Fruit fly (Drosophila melanogaster) whole organism, larva: Measurements from ENCODE around the gene Rsph9.

ENCODE experiments used
- noc ChIP-seq: fragments of 200-800 bp; sonication (Bioruptor generic); optimal IDR thresholded peaks from 3 replicates; lab custom pipeline; 2019; ENCODE audit warnings: missing biosample characterization, mild to moderate bottlenecking, missing genetic modification characterization, moderate library complexity

The Rsph9 gene

DNA sequence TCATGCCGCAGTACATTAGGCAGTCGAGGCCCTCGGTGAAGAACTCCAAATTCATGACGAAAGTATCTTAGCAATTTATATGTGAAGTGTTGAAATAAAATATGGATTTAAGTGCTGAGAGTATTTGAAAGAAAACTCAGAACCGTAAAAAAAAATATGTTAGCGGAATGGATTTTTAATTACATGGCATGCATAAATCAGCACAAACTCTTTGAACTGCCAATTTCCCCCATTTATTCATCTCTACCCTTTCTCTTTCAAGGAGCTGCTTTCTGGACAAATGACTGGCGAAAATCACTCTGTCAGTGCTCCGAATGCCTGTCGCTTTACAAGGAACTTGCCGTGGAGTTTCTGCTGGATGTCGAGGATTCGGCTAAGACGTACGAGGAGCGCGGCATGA lies at the start of gene Rsph9:
TSS of gene Rsph9 (minus strand) at position 101 of the 400 bp plus-strand sequence.
- TF ChIP-seq noc (tag; lab: Kevin White, UChicago), result no peak

DNA sequence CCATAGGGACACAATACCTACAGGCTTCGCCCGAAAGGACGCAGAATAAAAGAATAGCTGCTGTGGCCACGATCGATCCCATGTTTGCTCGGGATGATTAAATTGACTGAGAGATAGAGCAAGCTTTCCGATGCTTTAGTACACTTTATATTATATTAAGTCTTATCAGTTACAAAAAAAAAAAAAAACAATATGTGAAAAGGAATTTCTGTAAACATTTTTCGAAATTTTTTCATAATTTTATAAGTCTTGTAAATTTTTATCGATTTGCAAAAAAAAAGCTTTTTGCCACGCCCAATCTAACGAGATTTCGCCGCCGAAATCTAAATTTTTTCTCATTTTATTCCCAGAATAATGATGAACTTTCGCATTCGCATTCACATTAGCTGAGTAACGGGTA lies 45.5 kb upstream of the Rsph9 start, which contains the start of gene CG18563:
TSS of gene CG18563 (minus strand) at position 101 of the 400 bp plus-strand sequence.
- TF ChIP-seq noc (tag; lab: Kevin White, UChicago), result no peak

DNA sequence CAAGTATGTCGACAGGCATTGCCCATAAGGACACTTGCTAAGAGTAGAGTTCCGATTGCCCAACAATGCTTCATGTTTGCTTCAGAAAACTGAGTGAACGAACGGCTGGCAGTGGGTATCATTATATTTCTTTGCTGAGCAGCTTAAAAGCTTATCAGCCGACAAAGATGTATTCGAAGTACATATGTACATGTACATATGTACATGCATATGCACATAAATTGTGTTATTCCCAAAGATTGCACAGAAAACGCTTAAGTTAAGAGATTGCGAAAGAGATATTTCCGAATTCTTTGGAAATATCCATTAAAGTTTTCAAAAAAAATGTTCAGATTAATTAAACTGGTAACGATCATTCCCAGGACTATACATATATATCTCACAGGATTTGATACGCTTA lies 43.4 kb upstream of the Rsph9 start, which contains the start of gene SPH93:
TSS of gene SPH93 (minus strand) at position 101 of the 400 bp plus-strand sequence.
- no peak for TF ChIP-seq noc (tag; lab: Kevin White, UChicago)

DNA sequence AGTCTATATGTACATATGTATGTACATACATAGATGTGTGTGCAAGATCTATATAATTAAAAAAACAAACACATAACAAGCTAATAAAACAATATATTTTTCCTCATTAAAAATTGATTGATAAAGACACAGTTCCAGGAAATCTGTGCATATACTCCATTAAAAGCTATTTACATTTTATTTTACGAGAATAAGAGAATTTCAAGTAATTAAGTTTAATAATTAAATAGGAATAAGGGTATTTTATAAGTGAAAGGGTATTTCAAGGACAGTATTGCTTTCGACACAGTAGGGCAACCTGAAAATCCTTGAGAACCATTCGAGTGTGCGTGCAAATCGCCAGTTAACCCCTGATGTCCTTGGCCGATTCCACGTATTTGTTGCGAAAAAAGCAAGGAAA lies 40.2 kb upstream of the Rsph9 start, which contains the start of gene CG5050:
TSS of gene CG5050 (plus strand) at position 301 of the 400 bp plus-strand sequence.
- no peak for TF ChIP-seq noc (tag; lab: Kevin White, UChicago)

DNA sequence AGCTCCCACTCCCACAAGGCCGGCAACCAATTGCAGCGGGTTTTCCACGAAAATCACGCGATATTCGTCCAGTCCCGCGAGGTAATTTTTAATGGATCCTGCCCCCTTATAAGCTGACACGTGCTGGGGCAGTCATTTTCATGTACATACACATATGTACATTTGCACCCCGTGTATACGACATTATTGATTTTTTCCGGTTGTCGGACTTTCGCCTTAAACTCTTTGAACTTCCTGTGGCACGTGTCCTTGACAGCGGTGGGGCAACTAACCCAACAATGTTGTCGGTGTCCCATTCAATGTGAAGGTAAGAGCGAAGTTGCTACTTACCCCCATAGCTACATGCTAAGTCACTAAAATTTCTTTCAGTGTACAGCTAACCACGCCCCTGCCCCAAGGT lies 39.7 kb upstream of the Rsph9 start:
- TF ChIP-seq noc (tag; lab: Kevin White, UChicago), result no peak

DNA sequence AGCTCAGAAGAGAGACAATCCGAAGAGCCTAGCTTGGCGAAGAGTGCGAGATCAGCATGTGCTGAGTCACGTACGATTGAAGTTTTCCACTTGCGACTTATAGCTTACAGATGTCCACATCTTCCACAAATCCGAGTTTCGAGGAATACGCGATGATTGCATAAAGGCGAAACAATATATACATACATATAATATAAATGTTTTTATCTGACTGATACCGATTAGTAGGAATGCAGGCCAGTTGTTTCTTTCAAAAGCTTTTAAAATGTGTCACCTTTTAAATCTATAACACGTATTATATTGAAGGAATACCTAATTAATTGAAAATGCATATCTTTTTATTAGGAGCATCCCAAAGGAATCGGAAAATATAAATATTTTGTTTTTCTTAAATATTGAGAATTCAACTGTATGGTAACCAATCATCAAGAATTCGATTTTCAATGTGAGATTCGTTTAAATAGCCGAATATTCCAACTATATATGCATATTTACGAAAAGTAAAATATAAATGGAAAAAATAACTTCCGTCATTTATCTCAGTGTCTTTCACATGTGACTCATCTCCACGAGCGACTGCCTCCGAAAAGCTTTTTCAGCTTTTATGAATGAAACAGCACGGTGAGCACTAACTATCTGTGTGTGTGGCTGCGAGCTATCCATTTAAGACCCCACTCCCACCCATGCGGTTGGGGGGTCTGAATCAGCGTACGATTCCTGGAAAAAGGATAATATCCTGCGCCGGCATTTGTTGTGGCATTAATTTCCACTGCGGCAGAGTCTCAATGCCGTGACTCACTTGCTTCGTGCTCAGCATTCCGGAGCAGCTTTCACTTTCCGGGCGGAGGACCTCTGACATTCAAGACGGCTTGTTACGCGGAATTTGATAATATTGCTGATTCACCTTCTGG lies 38.3 kb upstream of the Rsph9 start:
- TF ChIP-seq noc (tag; lab: Kevin White, UChicago), result peak; percentile 84

DNA sequence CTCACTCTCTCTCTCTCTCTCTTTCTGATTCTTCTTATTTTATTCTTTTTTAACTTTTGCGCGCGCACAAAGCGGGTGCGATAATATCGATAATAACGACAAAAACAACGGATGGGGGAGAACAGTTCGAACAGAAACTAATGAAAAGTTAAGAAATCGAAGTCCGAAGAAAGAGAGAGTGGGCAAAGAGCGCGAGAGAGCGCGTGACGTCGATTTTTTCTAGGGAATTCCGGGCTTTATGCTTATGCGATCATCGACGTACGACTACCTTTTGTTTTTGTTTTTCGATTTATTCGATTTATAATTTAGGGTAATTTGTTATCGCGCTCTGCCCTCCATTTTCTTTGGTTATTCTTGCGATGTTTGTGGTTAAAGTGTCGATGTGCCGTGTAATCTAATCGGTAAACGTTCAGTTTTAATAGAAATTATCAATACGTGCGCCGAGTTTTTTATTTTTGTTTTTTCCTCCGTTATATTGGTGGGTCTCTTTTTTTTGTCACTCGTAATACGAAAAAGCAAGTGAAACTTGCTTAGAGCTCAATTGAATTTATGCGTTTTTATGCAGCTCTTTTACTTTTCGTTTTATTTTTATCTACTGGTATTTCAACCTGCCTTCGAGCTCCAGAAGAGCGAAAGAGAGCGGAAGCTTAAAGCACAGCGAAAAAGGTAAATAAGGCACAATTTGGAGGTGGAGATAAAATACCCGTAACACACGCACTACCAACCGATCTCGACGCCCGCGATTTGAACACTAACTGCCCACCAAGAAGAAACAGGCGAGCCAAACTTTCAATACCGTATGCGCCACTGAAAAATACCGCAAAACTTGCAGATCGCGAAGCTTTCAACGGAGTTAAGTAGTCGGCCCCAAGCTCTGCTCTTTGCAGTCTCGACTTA lies 37.4 kb upstream of the Rsph9 start, which contains the start of gene dl:
TSS of gene dl (minus strand) at position 757 of the 897 bp plus-strand sequence.
- TF ChIP-seq noc (tag; lab: Kevin White, UChicago), result peak; percentile 16

DNA sequence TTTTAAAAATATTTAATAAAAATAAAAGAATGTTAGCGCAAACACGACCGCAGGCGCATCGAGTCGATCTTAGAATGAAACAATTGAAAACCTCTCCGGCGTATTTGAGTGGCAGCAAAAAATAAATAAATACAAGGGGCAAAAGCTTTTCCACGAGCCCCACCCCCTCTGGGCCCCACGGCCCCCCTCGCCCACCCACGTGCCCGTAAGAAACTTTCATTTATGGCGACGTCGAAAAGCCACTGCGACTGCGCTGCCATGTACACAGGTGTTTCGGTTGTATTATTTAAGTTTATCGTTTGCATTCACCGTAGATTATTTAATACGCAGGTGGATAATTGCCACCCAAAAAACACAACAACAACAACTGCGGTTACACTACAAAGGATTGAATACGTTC lies 36.0 kb upstream of the Rsph9 start:
- TF ChIP-seq noc (tag; lab: Kevin White, UChicago), result no peak

DNA sequence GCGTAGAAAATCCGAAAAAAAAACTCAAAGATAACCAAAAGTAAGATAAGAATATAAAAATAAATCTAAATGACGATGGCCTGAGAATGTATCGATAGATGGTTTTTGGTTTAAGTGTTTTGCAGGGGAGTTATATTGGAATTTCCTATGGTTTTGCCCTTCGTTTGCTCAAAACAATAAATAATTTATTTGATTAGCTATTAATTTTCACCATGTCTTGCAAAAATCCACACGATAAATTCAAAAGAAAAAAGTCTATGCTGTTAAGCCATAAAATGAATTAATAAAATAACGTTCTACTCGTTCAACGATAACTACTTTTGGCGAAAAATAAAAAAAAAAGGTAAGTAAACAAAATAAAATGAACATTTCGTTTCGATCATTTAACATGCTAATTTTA lies 34.6 kb upstream of the Rsph9 start:
- no peak for TF ChIP-seq noc (tag; lab: Kevin White, UChicago)

DNA sequence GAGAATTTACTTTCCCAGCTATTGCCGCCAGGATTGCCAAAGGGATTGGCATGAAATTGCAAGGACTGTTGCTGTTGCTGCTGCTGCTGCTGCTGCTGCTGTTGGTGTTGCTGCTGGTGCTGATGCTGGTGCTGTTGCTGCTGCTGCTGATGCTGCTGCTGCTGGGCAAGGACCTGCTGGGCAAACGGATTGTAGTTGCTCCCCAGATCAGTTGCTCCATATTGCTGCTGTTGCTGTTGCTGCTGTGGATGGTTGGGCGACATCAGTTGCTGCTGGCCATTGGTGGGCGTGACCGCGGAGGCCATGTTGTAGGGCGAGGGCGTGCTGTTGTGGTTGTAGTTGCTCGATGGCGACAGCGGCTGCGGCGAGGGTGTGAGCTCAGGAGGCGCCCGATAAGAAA lies 25.2 kb upstream of the Rsph9 start:
- no peak for TF ChIP-seq noc (tag; lab: Kevin White, UChicago)

DNA sequence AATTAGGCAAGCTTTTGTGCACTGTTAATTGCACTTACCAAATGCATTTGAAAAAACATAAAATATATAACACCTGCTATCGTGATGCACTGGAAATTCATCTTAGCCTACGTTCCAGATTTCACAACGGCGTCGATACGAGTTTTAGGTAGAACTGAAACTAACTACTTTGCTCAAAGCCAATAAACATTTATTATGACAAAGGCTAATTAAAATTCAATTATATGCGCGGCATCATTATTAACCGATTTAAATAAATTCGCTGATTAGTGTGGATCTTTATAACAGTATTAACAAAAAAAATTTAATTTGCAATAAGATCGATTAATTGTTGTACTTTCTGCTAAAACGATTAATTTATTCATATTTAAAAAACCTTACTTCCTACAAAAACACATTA lies 24.1 kb upstream of the Rsph9 start, which contains the start of gene CG33928:
TSS of gene CG33928 (minus strand) at position 101 of the 400 bp plus-strand sequence.
- TF ChIP-seq noc (tag; lab: Kevin White, UChicago), result no peak

DNA sequence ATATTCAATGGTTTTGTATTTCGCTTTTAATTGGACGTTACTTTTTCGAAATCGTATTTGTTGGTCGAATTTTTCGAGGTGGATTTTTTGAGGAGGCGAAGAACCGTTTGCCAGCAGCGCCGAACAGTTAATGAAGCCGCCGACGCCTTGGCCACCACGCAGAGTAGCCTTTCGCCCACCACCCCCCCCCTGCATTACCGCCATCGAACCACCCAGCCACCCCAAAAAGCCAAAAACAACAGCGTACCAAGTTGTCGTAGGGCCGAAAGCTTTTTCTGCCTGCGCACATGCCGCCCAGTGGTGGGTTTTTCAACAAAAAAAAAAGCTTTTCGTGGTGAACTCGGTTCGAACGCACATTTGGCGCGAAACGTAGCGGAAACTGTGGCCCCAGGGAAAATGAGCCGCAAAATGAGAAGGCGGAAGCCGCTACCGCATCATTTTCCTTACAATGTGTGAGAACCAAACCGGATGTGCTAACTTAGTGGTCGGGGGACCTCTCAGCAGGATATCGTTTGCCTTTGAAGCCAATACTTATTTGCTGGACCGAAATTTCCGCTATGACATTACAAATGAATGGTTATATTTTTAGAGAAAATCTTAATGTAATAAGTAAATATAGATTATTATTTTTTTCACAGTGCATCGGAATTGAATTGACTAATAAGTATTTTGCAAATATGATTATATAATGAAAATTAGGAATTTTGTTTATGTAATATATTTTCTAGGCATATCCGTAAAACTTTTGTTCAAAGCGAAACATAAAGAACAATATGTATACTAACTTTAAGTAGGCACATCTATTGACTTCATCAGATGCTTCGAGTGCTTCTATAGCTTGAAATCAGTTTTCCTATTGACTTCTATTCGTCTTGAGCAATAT lies 20.8 kb upstream of the Rsph9 start, which contains the start of the genes Dif and CG5043:
TSS of gene Dif (minus strand) at position 132 of the 883 bp plus-strand sequence.
TSS of gene CG5043 (plus strand) at position 833 of the 883 bp plus-strand sequence.
- no peak for TF ChIP-seq noc (tag; lab: Kevin White, UChicago)

DNA sequence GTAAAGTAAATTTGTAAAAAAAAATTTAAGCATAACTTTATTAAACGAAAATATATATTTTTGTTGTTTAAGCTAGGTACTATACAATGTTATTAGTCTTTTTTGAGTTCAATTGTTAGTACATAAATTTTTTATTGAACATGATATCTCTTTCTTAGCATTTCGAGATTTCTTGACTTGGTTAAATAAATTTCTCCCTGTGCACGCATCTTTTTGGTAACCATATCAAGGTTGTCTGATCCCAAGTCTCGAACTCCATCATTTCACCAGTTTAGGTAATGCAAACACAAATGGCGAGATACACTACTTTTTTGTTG lies 18.9 kb upstream of the Rsph9 start:
- no peak for TF ChIP-seq noc (tag; lab: Kevin White, UChicago)

DNA sequence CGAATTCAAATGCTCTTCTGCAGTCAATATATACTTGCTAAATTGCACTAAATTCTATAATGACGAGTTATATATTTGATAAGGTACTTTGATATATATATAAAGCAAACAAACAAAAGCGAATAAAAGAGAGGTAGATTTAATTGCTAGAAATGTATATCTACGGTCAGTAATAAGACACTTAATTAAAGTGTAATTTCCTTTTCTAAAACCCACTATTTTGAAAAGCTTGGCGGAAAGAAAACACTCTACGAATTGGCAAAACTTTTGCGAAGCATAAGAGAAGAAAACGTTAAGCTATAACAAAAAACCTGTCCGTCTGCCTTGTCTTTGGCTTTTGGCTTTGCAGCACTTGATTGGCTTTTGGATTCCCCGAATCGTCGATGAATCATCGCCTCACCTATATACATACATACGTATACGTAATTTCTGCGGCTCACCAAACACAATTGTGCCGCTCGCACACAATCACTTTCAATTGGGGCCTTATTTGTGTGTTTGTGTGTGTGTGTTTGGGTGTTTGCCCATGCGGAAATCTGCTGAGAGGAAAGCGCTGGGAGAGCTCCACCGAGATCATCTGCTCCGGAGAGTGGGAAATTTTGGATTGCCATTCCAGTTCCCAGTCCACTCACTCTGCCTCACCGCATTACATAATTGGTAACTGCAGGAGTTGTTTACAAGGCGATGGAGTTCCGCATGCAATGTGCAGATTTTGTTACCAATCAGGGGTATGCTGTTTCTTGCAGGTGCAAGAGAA lies 18.3 kb upstream of the Rsph9 start:
- peak; percentile 30 for TF ChIP-seq noc (tag; lab: Kevin White, UChicago)
